Worm (Caenorhabditis elegans) whole organism, L3 larva: Measurements from ENCODE around the gene K01F9.2.

ENCODE experiments used
- ceh-28 ChIP-seq: fragments of 150-350 bp; optimal IDR thresholded peaks from 2 replicates; lab custom pipeline; 2014; ENCODE audit warnings: missing biosample characterization, missing genetic modification reagents, missing genetic modification characterization
- egl-5 ChIP-seq: fragments of 150-350 bp; optimal IDR thresholded peaks from 2 replicates; lab custom pipeline; 2017; ENCODE audit warnings: missing biosample characterization, missing genetic modification reagents, missing genetic modification characterization, inconsistent platforms
- lin-15B ChIP-seq: fragments of 150-350 bp; optimal IDR thresholded peaks from 2 replicates; lab custom pipeline; 2014; ENCODE audit warnings: missing biosample characterization, missing genetic modification characterization
- skn-1 ChIP-seq: fragments of 150-350 bp; optimal IDR thresholded peaks from 2 replicates; lab custom pipeline; 2014; ENCODE audit warnings: missing biosample characterization, missing genetic modification characterization
- zag-1 ChIP-seq: fragments of 150-350 bp; optimal IDR thresholded peaks from 2 replicates; lab custom pipeline; 2014; ENCODE audit warnings: missing biosample characterization, missing genetic modification characterization

DNA sequence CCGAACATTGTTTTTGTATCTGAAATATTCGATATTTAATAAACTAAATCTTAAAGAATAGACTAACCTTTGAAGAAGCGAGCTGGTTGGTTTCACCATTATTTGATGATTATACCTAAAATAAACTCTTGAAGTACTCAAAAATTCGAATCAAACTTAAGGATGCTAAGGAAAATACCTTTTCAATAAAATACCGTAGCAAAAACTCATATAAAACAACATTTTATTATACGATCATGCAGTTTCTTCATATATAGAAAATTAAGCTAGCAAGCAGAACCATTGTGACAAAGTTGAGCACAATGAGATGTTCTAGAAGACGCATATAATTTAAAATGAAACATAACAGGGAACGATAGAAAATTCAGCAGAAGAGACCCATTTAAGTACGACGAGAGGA lies 28.6 kb downstream of the K01F9.2 start, which contains the start of gene F44E2.7:
- no peak for TF ChIP-seq skn-1 (tag; lab: Kevin White, UChicago)
- TF ChIP-seq ceh-28 (tag; lab: Kevin White, UChicago), result no peak
- no peak for TF ChIP-seq egl-5 (tag; lab: Kevin White, UChicago)
- TF ChIP-seq lin-15B (tag; lab: Kevin White, UChicago), result no peak
- no peak for TF ChIP-seq zag-1 (tag; lab: Kevin White, UChicago)
